Worm (Caenorhabditis elegans): ENCODE results near the gene ins-19.

The ins-19 gene

ce11 chrII:3154383-3154782 is 28.1 kb upstream of the ins-19 start, which contains the start of gene sri-32:
TSS of gene sri-32 (minus strand) at chrII:3154483.
- no peak for TF ChIP-seq nfya-1 (tag; optimal IDR thresholded peaks at IDR 0.05; ENCODE audit: borderline replicate concordance, insufficient read depth)
- TF ChIP-seq Y53F4B.3 (GFP tag; IDR thresholded peaks at IDR 0.05), result no peak
- no peak for TF ChIP-seq F10E7.11 (tag; optimal IDR thresholded peaks at IDR 0.05)
- TF ChIP-seq D2030.7 (GFP tag; IDR thresholded peaks at IDR 0.05), result no peak
- TF ChIP-seq mcd-1 (GFP tag; IDR thresholded peaks at IDR 0.05), result no peak
- no peak for TF ChIP-seq zim-3 (tag; optimal IDR thresholded peaks at IDR 0.05)
- no peak for TF ChIP-seq egl-18 (GFP tag; IDR thresholded peaks at IDR 0.05)
- TF ChIP-seq attf-6 (GFP tag; IDR thresholded peaks at IDR 0.05), result no peak
- TF ChIP-seq nfya-2 (GFP tag; IDR thresholded peaks at IDR 0.05), result no peak
- TF ChIP-seq sea-2 (GFP tag; IDR thresholded peaks at IDR 0.05), result no peak
- no peak for TF ChIP-seq let-526 (GFP tag; IDR thresholded peaks at IDR 0.05)
- TF ChIP-seq cebp-1 (GFP tag; IDR thresholded peaks at IDR 0.05), result no peak
- TF ChIP-seq cebp-1 (tag; optimal IDR thresholded peaks at IDR 0.05), result no peak
- no peak for TF ChIP-seq K12H6.12 (tag; optimal IDR thresholded peaks at IDR 0.05)
- no peak for TF ChIP-seq die-1 (tag; optimal IDR thresholded peaks at IDR 0.05)

ce11 chrII:3151615-3152014 is 25.4 kb upstream of the ins-19 start, which contains the start of the genes T10D4.14 and T10D4.19:
TSS of gene T10D4.14 (minus strand) at chrII:3151715.
TSS of gene T10D4.19 (plus strand) at chrII:3151918.
- TF ChIP-seq dpff-1 (tag; optimal IDR thresholded peaks at IDR 0.05), result no peak
- no peak for TF ChIP-seq lag-1 (GFP tag; IDR thresholded peaks at IDR 0.05)
- no peak for TF ChIP-seq hmg-1.2 (GFP tag; IDR thresholded peaks at IDR 0.05)

- TF ChIP-seq D2030.7 (GFP tag; IDR thresholded peaks at IDR 0.05), result no peak
- TF ChIP-seq hmg-1.2 (GFP tag; IDR thresholded peaks at IDR 0.05), result no peak
- no peak for TF ChIP-seq ZK185.1 (tag; optimal IDR thresholded peaks at IDR 0.05; ENCODE audit: poor library complexity, severe bottlenecking)
- TF ChIP-seq unc-130 (GFP tag; optimal IDR thresholded peaks at IDR 0.05), result no peak
- TF ChIP-seq die-1 (tag; optimal IDR thresholded peaks at IDR 0.05), result no peak
- no peak for TF ChIP-seq tbx-9 (tag; optimal IDR thresholded peaks at IDR 0.05; ENCODE audit: borderline replicate concordance)
- TF ChIP-seq ztf-3 (GFP tag; optimal IDR thresholded peaks at IDR 0.05), result no peak
- TF ChIP-seq B0336.3 (GFP tag; IDR thresholded peaks at IDR 0.05), result no peak
- TF ChIP-seq akir-1 (GFP tag; optimal IDR thresholded peaks at IDR 0.05), result no peak
- TF ChIP-seq F33H1.4 (GFP tag; IDR thresholded peaks at IDR 0.05), result no peak
- no peak for TF ChIP-seq rec-8 (tag; optimal IDR thresholded peaks at IDR 0.05)
Measured at ce11 chrII:3149521-3150190, 23.4 kb upstream of the ins-19 start, which contains the start of the genes T10D4.11 and T10D4.1. TSS of gene T10D4.11 (minus strand) at chrII:3149621. TSS of gene T10D4.1 (plus strand) at chrII:3150140.

ce11 chrII:3148404-3148803 is 22.2 kb upstream of the ins-19 start:
- TF ChIP-seq unc-62 (GFP tag; optimal IDR thresholded peaks at IDR 0.05) (no peak), ceh-100 (GFP tag; IDR thresholded peaks at IDR 0.05) (no peak), egl-18 (GFP tag; IDR thresholded peaks at IDR 0.05) (no peak), F22D6.2 (tag; optimal IDR thresholded peaks at IDR 0.05) (no peak), ceh-79 (tag; optimal IDR thresholded peaks at IDR 0.05) (no peak), cebp-1 (GFP tag; IDR thresholded peaks at IDR 0.05) (no peak), cebp-1 (tag; optimal IDR thresholded peaks at IDR 0.05) (no peak), ceh-91 (GFP tag; IDR thresholded peaks at IDR 0.05) (no peak), hlh-26 (GFP tag; conservative IDR thresholded peaks at IDR 0.05) (no peak), aptf-2 (GFP tag; conservative IDR thresholded peaks at IDR 0.05) (no peak), rec-8 (tag; optimal IDR thresholded peaks at IDR 0.05) (no peak), him-1 (tag; optimal IDR thresholded peaks at IDR 0.05) (no peak), madf-8 (GFP tag; conservative IDR thresholded peaks at IDR 0.05) (no peak), snpc-4 (GFP tag; optimal IDR thresholded peaks at IDR 0.05) (no peak), snpc-4 (tag; optimal IDR thresholded peaks at IDR 0.05) (no peak), chd-7 (tag; optimal IDR thresholded peaks at IDR 0.05) (no peak), lsy-27 (tag; optimal IDR thresholded peaks at IDR 0.05; ENCODE audit: borderline replicate concordance, insufficient read depth) (no peak), ztf-28 (GFP tag; IDR thresholded peaks at IDR 0.05) (no peak), F57C9.4 (tag; optimal IDR thresholded peaks at IDR 0.05) (no peak)
